Fruit fly (Drosophila melanogaster): ENCODE results near the gene CG13713.

CG13713 gene

DNA sequence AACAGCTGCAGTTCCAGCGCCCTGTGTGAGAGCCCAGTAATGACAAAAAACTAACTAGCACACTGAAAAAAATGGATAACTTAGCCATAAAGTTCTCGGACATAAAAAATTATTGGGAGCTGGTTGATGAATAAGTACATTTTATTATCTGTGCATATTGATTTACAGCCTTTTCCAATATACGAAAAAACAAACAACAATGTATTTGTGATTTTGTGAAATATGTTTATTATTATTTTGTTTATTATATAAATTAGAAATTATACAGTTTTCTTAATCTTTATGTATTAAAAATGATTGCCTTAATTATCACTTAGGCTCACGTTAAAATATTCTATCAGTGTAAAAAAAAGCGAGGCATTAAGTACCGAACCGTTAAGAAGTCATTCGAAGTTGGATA is 5.6 kb upstream of the CG13713 start (continued):
- no peak for TF ChIP-seq vnd (GFP tag; IDR thresholded peaks at IDR 0.05; ENCODE audit: partially characterized antibody)
- TF ChIP-seq bab2 (GFP tag; optimal IDR thresholded peaks at IDR 0.05) = no peak
- no peak for TF ChIP-seq mirr (GFP tag; optimal IDR thresholded peaks at IDR 0.05)
- no peak for TF ChIP-seq Bdp1 (GFP tag; optimal IDR thresholded peaks at IDR 0.05)
- TF ChIP-seq twi (tag; optimal IDR thresholded peaks at IDR 0.05) = no peak
- TF ChIP-seq CG7372 (GFP tag; IDR thresholded peaks at IDR 0.05) = no peak
- no peak for TF ChIP-seq toy (GFP tag; IDR thresholded peaks at IDR 0.05)
- TF ChIP-seq knrl (GFP tag; IDR thresholded peaks at IDR 0.05; ENCODE audit: partially characterized antibody) = no peak
- TF ChIP-seq CG7928 (GFP tag; optimal IDR thresholded peaks at IDR 0.05) = no peak
- TF ChIP-seq Jarid2 (GFP tag; optimal IDR thresholded peaks at IDR 0.05) = no peak
- no peak for TF ChIP-seq CG13894 (tag; optimal IDR thresholded peaks at IDR 0.05)
- no peak for TF ChIP-seq abd-A (tag; optimal IDR thresholded peaks at IDR 0.05)
- TF ChIP-seq kah (GFP tag; optimal IDR thresholded peaks at IDR 0.05) = no peak
- no peak for TF ChIP-seq Pdp1 (GFP tag; optimal IDR thresholded peaks at IDR 0.05)
- TF ChIP-seq jing (GFP tag; optimal IDR thresholded peaks at IDR 0.05) = no peak
- no peak for TF ChIP-seq CG14965 (GFP tag; optimal IDR thresholded peaks at IDR 0.05; ENCODE audit: borderline replicate concordance)
- TF ChIP-seq CG13775 (GFP tag; optimal IDR thresholded peaks at IDR 0.05) = no peak
- no peak for TF ChIP-seq HHEX (GFP tag; optimal IDR thresholded peaks at IDR 0.05)
- peak; percentile 27 for TF ChIP-seq CG30403 (GFP tag; optimal IDR thresholded peaks at IDR 0.05)
- no peak for TF ChIP-seq az2 (GFP tag; optimal IDR thresholded peaks at IDR 0.05)
- no peak for TF ChIP-seq oc (tag; optimal IDR thresholded peaks at IDR 0.05)
- no peak for TF ChIP-seq Dbx (GFP tag; IDR thresholded peaks at IDR 0.05)
- no peak for TF ChIP-seq CG7271 (tag; optimal IDR thresholded peaks at IDR 0.05)
- no peak for TF ChIP-seq pita (GFP tag; optimal IDR thresholded peaks at IDR 0.05)
- TF ChIP-seq CTCF (GFP tag; optimal IDR thresholded peaks at IDR 0.05) = no peak
- TF ChIP-seq CG17385 (GFP tag; optimal IDR thresholded peaks at IDR 0.05) = no peak
- no peak for TF ChIP-seq Lhr (GFP tag; optimal IDR thresholded peaks at IDR 0.05)
- no peak for TF ChIP-seq ham (GFP tag; IDR thresholded peaks at IDR 0.05)
- peak; percentile 36 for TF ChIP-seq CG8388 (GFP tag; optimal IDR thresholded peaks at IDR 0.05)
- no peak for TF ChIP-seq CG16815 (GFP tag; optimal IDR thresholded peaks at IDR 0.05)
- no peak for TF ChIP-seq ranshi (GFP tag; IDR thresholded peaks at IDR 0.05)
- TF ChIP-seq Vsx1 (GFP tag; optimal IDR thresholded peaks at IDR 0.05) = no peak
- TF ChIP-seq zf30C (GFP tag; optimal IDR thresholded peaks at IDR 0.05) = no peak
- peak; percentile 50 for TF ChIP-seq sens (GFP tag)
- no peak for TF ChIP-seq Tbp (GFP tag; optimal IDR thresholded peaks at IDR 0.05)
- TF ChIP-seq CG4707 (GFP tag; optimal IDR thresholded peaks at IDR 0.05) = no peak
- TF ChIP-seq CG10959 (GFP tag; IDR thresholded peaks at IDR 0.05) = no peak
- TF ChIP-seq CG6654 (GFP tag; optimal IDR thresholded peaks at IDR 0.05) = peak; percentile 1
- TF ChIP-seq Dfd (GFP tag; optimal IDR thresholded peaks at IDR 0.05) = no peak
- TF ChIP-seq Ets65A (GFP tag) = no peak
- no peak for TF ChIP-seq Doc3 (GFP tag; IDR thresholded peaks at IDR 0.05; ENCODE audit: partially characterized antibody)
- no peak for TF ChIP-seq pho (GFP tag; optimal IDR thresholded peaks at IDR 0.05)
- TF ChIP-seq wek (GFP tag; optimal IDR thresholded peaks at IDR 0.05) = no peak
- TF ChIP-seq ro (GFP tag; IDR thresholded peaks at IDR 0.05) = no peak
- TF ChIP-seq klu (GFP tag; IDR thresholded peaks at IDR 0.05) = no peak
- TF ChIP-seq CG10209 (GFP tag; optimal IDR thresholded peaks at IDR 0.05) = peak; percentile 21
- TF ChIP-seq pan (optimal IDR thresholded peaks at IDR 0.05) = no peak
- TF ChIP-seq pan (GFP tag; optimal IDR thresholded peaks at IDR 0.05 in 1 of 2, IDR thresholded peaks at IDR 0.05 in 1 of 2) = no peak
- no peak for TF ChIP-seq Atf3 (GFP tag; optimal IDR thresholded peaks at IDR 0.05)
- no peak for TF ChIP-seq vfl (GFP tag; optimal IDR thresholded peaks at IDR 0.05)
- TF ChIP-seq CG32532 (GFP tag; IDR thresholded peaks at IDR 0.05) = no peak
- no peak for TF ChIP-seq bowl (GFP tag; IDR thresholded peaks at IDR 0.05)
- TF ChIP-seq kay (GFP tag; optimal IDR thresholded peaks at IDR 0.05) = no peak

Measured in whole organism, embryonic.